Worm (Caenorhabditis elegans): ENCODE data around the gene W10G11.2.

DNA sequence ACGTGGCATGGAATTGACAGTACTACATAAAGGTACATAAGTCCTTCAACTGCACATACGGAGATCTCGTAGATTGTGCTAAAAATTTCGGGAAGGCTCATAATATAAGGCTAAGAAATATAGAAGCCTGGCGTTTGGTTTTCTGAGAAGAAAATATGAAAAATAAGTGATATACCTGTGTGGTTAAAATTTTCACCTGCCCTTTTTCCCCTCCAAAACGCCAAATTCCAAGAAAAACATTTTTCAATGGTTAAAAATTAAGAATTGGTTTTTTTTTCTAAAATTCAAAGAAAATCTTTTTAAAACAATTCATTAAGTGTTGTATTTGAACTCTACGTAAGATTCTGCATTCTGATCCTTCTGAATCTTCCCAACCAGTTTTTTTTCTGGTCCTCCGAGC, 46.8 kb downstream of the W10G11.2 start, which contains the start of gene srz-5:
- TF ChIP-seq fos-1 (tag; optimal IDR thresholded peaks at IDR 0.05): no peak
- no peak for TF ChIP-seq lin-39 (tag; optimal IDR thresholded peaks at IDR 0.05)
- TF ChIP-seq aly-2 (tag; optimal IDR thresholded peaks at IDR 0.05): no peak
- no peak for TF ChIP-seq ceh-82 (tag; optimal IDR thresholded peaks at IDR 0.05)
- no peak for TF ChIP-seq mdl-1 (tag; optimal IDR thresholded peaks at IDR 0.05)
- no peak for TF ChIP-seq pha-4 (tag; optimal IDR thresholded peaks at IDR 0.05)
- no peak for TF ChIP-seq nhr-76 (tag; optimal IDR thresholded peaks at IDR 0.05)
- no peak for TF ChIP-seq elt-3 (tag; optimal IDR thresholded peaks at IDR 0.05)

Measured in whole organism, L3 larva.